Fruit fly (Drosophila melanogaster): Measurements from ENCODE around the gene CG14811.

The CG14811 gene

DNA sequence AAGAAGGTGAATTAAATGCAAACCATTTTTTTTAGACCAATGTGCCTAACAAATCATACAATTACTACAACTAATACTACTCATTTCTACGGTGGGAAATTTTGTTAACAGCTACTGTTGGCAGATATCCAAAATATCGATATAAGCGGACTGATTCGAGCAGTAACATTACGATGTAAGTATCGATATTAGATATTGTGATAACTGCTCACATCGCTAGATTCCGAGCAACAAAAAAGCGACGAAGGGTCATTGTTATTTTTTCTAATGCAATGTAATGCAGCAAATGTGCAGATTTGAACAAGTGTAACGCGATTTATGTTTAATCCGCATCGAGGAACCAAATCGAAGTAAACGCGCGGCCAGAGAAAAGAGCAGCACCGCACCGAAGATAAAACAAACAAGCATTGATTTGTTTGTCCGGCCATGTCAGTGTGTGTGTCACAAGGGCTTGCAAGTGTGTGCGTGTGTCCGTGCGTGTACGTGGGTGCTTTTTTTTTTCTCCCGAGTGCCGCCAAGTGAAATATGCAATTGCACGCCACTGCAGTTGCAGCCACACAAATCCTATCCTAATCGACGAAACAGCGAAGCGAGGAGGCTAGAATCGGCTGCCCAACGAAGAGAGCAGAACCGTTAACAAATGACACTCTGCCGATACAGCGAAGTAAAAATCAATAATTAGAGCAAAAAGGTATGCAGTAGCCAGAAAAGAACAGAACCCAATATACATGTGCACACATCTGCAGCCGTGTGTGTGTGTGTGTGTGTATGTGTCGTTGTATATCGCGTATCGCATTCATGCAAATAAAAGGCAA, 48.4 kb downstream of the CG14811 start, which contains the start of the genes prage and Adar (continued):
- TF ChIP-seq Hmr (GFP tag; optimal IDR thresholded peaks at IDR 0.05) (no peak), CG7372 (GFP tag; IDR thresholded peaks at IDR 0.05) (no peak), Nf-YC (tag; optimal IDR thresholded peaks at IDR 0.05) (no peak), Dfd (GFP tag; optimal IDR thresholded peaks at IDR 0.05) (no peak), dati (GFP tag; IDR thresholded peaks at IDR 0.05) (no peak), CG7357 (GFP tag; IDR thresholded peaks at IDR 0.05) (no peak), Dp (GFP tag; optimal IDR thresholded peaks at IDR 0.05) (no peak), CG17829 (tag; optimal IDR thresholded peaks at IDR 0.05) (no peak), CG9876 (GFP tag; optimal IDR thresholded peaks at IDR 0.05) (no peak), CG9797 (GFP tag; optimal IDR thresholded peaks at IDR 0.05) (no peak), mld (GFP tag; IDR thresholded peaks at IDR 0.05; ENCODE audit: partially characterized antibody) (peak; percentile 43; the same call in 1 of the 3 replicates), CG12942 (GFP tag; optimal IDR thresholded peaks at IDR 0.05) (no peak), CG10959 (GFP tag; IDR thresholded peaks at IDR 0.05) (no peak), CG14710 (tag; optimal IDR thresholded peaks at IDR 0.05) (peak; percentile 2), fu2 (GFP tag; optimal IDR thresholded peaks at IDR 0.05) (no peak), CG11398 (GFP tag; optimal IDR thresholded peaks at IDR 0.05) (no peak), CG14667 (GFP tag; IDR thresholded peaks at IDR 0.05) (no peak), bowl (GFP tag; IDR thresholded peaks at IDR 0.05) (no peak), Bteb2 (GFP tag; optimal IDR thresholded peaks at IDR 0.05) (no peak), chinmo (GFP tag; IDR thresholded peaks at IDR 0.05; ENCODE audit: partially characterized antibody) (peak; percentile 70; the same call in 1 of the 4 replicates), CG11085 (GFP tag; IDR thresholded peaks at IDR 0.05) (no peak), wek (GFP tag; optimal IDR thresholded peaks at IDR 0.05) (peak; percentile 20), CG30403 (GFP tag; optimal IDR thresholded peaks at IDR 0.05) (no peak), pho (GFP tag; optimal IDR thresholded peaks at IDR 0.05) (no peak), otp (GFP tag; IDR thresholded peaks at IDR 0.05) (no peak), tup (GFP tag; optimal IDR thresholded peaks at IDR 0.05) (no peak), CG10431 (GFP tag; optimal IDR thresholded peaks at IDR 0.05) (no peak), HLH3B (GFP tag; IDR thresholded peaks at IDR 0.05) (no peak), Opbp (GFP tag; IDR thresholded peaks at IDR 0.05; ENCODE audit: partially characterized antibody) (peak; percentile 80), CG12071 (GFP tag; optimal IDR thresholded peaks at IDR 0.05) (no peak), CG18619 (GFP tag; optimal IDR thresholded peaks at IDR 0.05) (no peak), D19A (tag; optimal IDR thresholded peaks at IDR 0.05) (no peak), fru (optimal IDR thresholded peaks at IDR 0.05) (no peak), cwo (GFP tag; optimal IDR thresholded peaks at IDR 0.05) (no peak), dan (GFP tag; IDR thresholded peaks at IDR 0.05) (no peak), amos (GFP tag; IDR thresholded peaks at IDR 0.05; ENCODE audit: partially characterized antibody) (peak; percentile 84), seq (GFP tag; IDR thresholded peaks at IDR 0.05) (no peak), sens (GFP tag) (peak; percentile 81), eyg (GFP tag; optimal IDR thresholded peaks at IDR 0.05) (no peak), ERR (GFP tag; optimal IDR thresholded peaks at IDR 0.05) (no peak), CG3995 (GFP tag; optimal IDR thresholded peaks at IDR 0.05) (peak; percentile 93), her (GFP tag; optimal IDR thresholded peaks at IDR 0.05) (no peak), E2f2 (GFP tag; IDR thresholded peaks at IDR 0.05) (0 out of 2 replicates have a peak, but pooled peaks have one; percentile 21), sima (GFP tag; optimal IDR thresholded peaks at IDR 0.05) (no peak), CG2202 (tag; optimal IDR thresholded peaks at IDR 0.05) (no peak), Meics (GFP tag; optimal IDR thresholded peaks at IDR 0.05) (no peak), Dip2 (GFP tag; IDR thresholded peaks at IDR 0.05) (no peak), inv (GFP tag; IDR thresholded peaks at IDR 0.05; ENCODE audit: partially characterized antibody) (peak; percentile 78), tin (GFP tag; optimal IDR thresholded peaks at IDR 0.05) (no peak), slbo (GFP tag; IDR thresholded peaks at IDR 0.05) (peak; percentile 68), CG16863 (GFP tag; optimal IDR thresholded peaks at IDR 0.05) (no peak)
